Fruit fly (Drosophila melanogaster) whole organism, embryonic: ENCODE data around the gene CG4293.

Source experiments
- Asciz ChIP-seq: fragments of 200-800 bp; sonication (Bioruptor generic); optimal IDR thresholded peaks from 2 replicates; lab custom pipeline; 2017; ENCODE audit warnings: missing biosample characterization, mild to moderate bottlenecking, missing genetic modification characterization, missing genetic modification reagents
- CG12104 ChIP-seq: fragments of 200-800 bp; sonication (Bioruptor generic); optimal IDR thresholded peaks from 3 replicates; lab custom pipeline; 2016; ENCODE audit warnings: missing biosample characterization, missing genetic modification characterization
- CG1233 ChIP-seq: fragments of 200-800 bp; sonication (Bioruptor generic); optimal IDR thresholded peaks from 4 replicates; lab custom pipeline; 2018; ENCODE audit warnings: missing biosample characterization, mild to moderate bottlenecking, missing genetic modification characterization
- CG12744 ChIP-seq: fragments of 200-800 bp; sonication (Bioruptor generic); optimal IDR thresholded peaks from 2 replicates; lab custom pipeline; 2016; ENCODE audit warnings: missing biosample characterization, missing genetic modification characterization
- CG13894 ChIP-seq: fragments of 200-800 bp; sonication (Bioruptor generic); optimal IDR thresholded peaks from 3 replicates; lab custom pipeline; 2018; ENCODE audit warnings: missing biosample characterization, mild to moderate bottlenecking, missing genetic modification characterization, moderate library complexity
- CG1602 ChIP-seq: fragments of 200-800 bp; sonication (Bioruptor generic); optimal IDR thresholded peaks from 3 replicates; lab custom pipeline; 2016; ENCODE audit warnings: missing biosample characterization, missing genetic modification characterization
- CG17385 ChIP-seq: fragments of 200-800 bp; sonication (Bioruptor generic); optimal IDR thresholded peaks from 3 replicates; lab custom pipeline; 2018; ENCODE audit warnings: missing biosample characterization, mild to moderate bottlenecking, missing genetic modification characterization
- CG1832 ChIP-seq: fragments of 200-800 bp; sonication (Bioruptor generic); optimal IDR thresholded peaks from 2 replicates; lab custom pipeline; 2017; ENCODE audit warnings: missing biosample characterization, mild to moderate bottlenecking, missing genetic modification characterization, inconsistent platforms
- CG2120 ChIP-seq: fragments of 200-800 bp; sonication (Bioruptor generic); optimal IDR thresholded peaks from 3 replicates; lab custom pipeline; 2016; ENCODE audit warnings: missing biosample characterization, missing genetic modification characterization
- CG2889 ChIP-seq: fragments of 200-800 bp; sonication (Bioruptor generic); IDR thresholded peaks from 3 replicates; pipeline ENCODE4 v1.3.6; 2022; ENCODE audit warnings: missing biosample characterization, missing genetic modification characterization
- CG33213 ChIP-seq: fragments of 200-800 bp; sonication (Bioruptor generic); optimal IDR thresholded peaks from 3 replicates; lab custom pipeline; 2016; ENCODE audit warnings: missing biosample characterization, missing genetic modification characterization
- CG33557 ChIP-seq: fragments of 200-800 bp; sonication (Bioruptor generic); optimal IDR thresholded peaks from 2 replicates; lab custom pipeline; 2019; ENCODE audit warnings: missing biosample characterization, mild to moderate bottlenecking, missing genetic modification characterization, moderate library complexity
- CG6791 ChIP-seq: fragments of 200-800 bp; sonication (Bioruptor generic); IDR thresholded peaks from 3 replicates; pipeline ENCODE4 v1.3.6; 2022; ENCODE audit warnings: missing biosample characterization, missing genetic modification characterization; ENCODE audit not compliant: partially characterized antibody
- CG7357 ChIP-seq: fragments of 200-800 bp; sonication (Bioruptor generic); IDR thresholded peaks from 3 replicates; pipeline ENCODE4 v1.3.6; 2022; ENCODE audit warnings: missing biosample characterization, missing genetic modification characterization
- CG8478 ChIP-seq: fragments of >200 bp; optimal IDR thresholded peaks from 2 replicates; lab custom pipeline; 2018
- CkIIα-i1 ChIP-seq: fragments of 200-800 bp; sonication (Bioruptor generic); IDR thresholded peaks from 2 replicates; pipeline ENCODE4 v1.3.6; 2022; ENCODE audit warnings: missing biosample characterization, missing genetic modification characterization
- Dip3 ChIP-seq: fragments of 200-800 bp; sonication (Bioruptor generic); optimal IDR thresholded peaks from 3 replicates; lab custom pipeline; 2016; ENCODE audit warnings: missing biosample characterization, missing genetic modification characterization
- Doc2 ChIP-seq: fragments of 200-800 bp; sonication (Bioruptor generic); IDR thresholded peaks from 2 replicates; pipeline ENCODE4 v1.3.6; 2022; ENCODE audit warnings: missing biosample characterization, missing genetic modification characterization
- ERR ChIP-seq: fragments of 200-800 bp; sonication (Bioruptor generic); optimal IDR thresholded peaks from 2 replicates; lab custom pipeline; 2016; ENCODE audit warnings: missing biosample characterization, missing genetic modification characterization
- HmgZ ChIP-seq: fragments of 200-800 bp; sonication (Bioruptor generic); optimal IDR thresholded peaks from 2 replicates; lab custom pipeline; 2018; ENCODE audit warnings: missing biosample characterization, mild to moderate bottlenecking, missing genetic modification characterization
- Hmr ChIP-seq: fragments of 200-800 bp; sonication (Bioruptor generic); optimal IDR thresholded peaks from 3 replicates; lab custom pipeline; 2017; ENCODE audit warnings: mild to moderate bottlenecking, missing biosample characterization, missing genetic modification reagents, missing genetic modification characterization
- Hr3 ChIP-seq: fragments of 200-800 bp; sonication (Bioruptor generic); optimal IDR thresholded peaks from 3 replicates; lab custom pipeline; 2016; ENCODE audit warnings: missing biosample characterization, missing genetic modification characterization
- Kr ChIP-seq: fragments of 200-800 bp; sonication (Bioruptor generic); optimal IDR thresholded peaks from 2 replicates; lab custom pipeline; 2017; ENCODE audit warnings: missing biosample characterization, mild to moderate bottlenecking, missing genetic modification characterization
- Lpt ChIP-seq: fragments of >200 bp; optimal IDR thresholded peaks from 2 replicates; lab custom pipeline; 2018; ENCODE audit warnings: missing biosample characterization, missing genetic modification characterization
- Max ChIP-seq: fragments of 200-800 bp; sonication (Bioruptor generic); optimal IDR thresholded peaks from 2 replicates; lab custom pipeline; 2016; ENCODE audit warnings: missing biosample characterization, mild to moderate bottlenecking, missing genetic modification characterization
- Optix ChIP-seq: fragments of 200-800 bp; sonication (Bioruptor generic); IDR thresholded peaks from 3 replicates; pipeline ENCODE4 v1.3.6; 2022; ENCODE audit warnings: missing biosample characterization, missing genetic modification characterization
- Poxn ChIP-seq: fragments of 200-800 bp; sonication (Bioruptor generic); IDR thresholded peaks from 2 replicates; pipeline ENCODE4 v1.3.6; 2022; ENCODE audit warnings: missing biosample characterization, missing genetic modification characterization
- Ravus ChIP-seq: fragments of 200-800 bp; sonication (Bioruptor generic); IDR thresholded peaks from 2 replicates; pipeline ENCODE4 v1.3.6; 2022; ENCODE audit warnings: missing biosample characterization, missing genetic modification characterization
- Xbp1 ChIP-seq: fragments of 200-800 bp; sonication (Bioruptor generic); optimal IDR thresholded peaks from 3 replicates; lab custom pipeline; 2016; ENCODE audit warnings: missing biosample characterization, mild to moderate bottlenecking, missing genetic modification characterization
- ac ChIP-seq: fragments of 200-800 bp; sonication (Bioruptor generic); optimal IDR thresholded peaks from 3 replicates; lab custom pipeline; 2017; ENCODE audit warnings: missing biosample characterization, mild to moderate bottlenecking, missing genetic modification characterization
- br ChIP-seq: fragments of >200 bp; optimal IDR thresholded peaks from 2 replicates; lab custom pipeline; 2017
- cas ChIP-seq: fragments of 200-800 bp; sonication (Bioruptor generic); IDR thresholded peaks from 2 replicates; pipeline ENCODE4 v1.3.6; 2022; ENCODE audit warnings: missing biosample characterization, missing genetic modification characterization
- caup ChIP-seq: fragments of 200-800 bp; sonication (Bioruptor generic); optimal IDR thresholded peaks from 3 replicates; lab custom pipeline; 2017; ENCODE audit warnings: missing biosample characterization, mild to moderate bottlenecking, missing genetic modification characterization, moderate library complexity; ENCODE audit not compliant: severe bottlenecking
- chinmo ChIP-seq: fragments of 200-800 bp; sonication (Bioruptor generic); IDR thresholded peaks from 4 replicates; pipeline ENCODE4 v1.3.6; 2022; ENCODE audit warnings: missing biosample characterization, missing genetic modification characterization; ENCODE audit not compliant: partially characterized antibody
- croc ChIP-seq: fragments of 200-800 bp; sonication (Bioruptor generic); conservative IDR thresholded peaks from 3 replicates; pipeline ENCODE4 v1.3.6; 2022; ENCODE audit warnings: missing biosample characterization, missing genetic modification characterization
- cwo ChIP-seq: fragments of 200-800 bp; sonication (Bioruptor generic); optimal IDR thresholded peaks from 3 replicates; lab custom pipeline; 2017; ENCODE audit warnings: missing biosample characterization, missing genetic modification characterization, mild to moderate bottlenecking, moderate library complexity, missing genetic modification reagents
- danr ChIP-seq: fragments of 200-800 bp; sonication (Bioruptor generic); IDR thresholded peaks from 2 replicates; pipeline ENCODE4 v1.3.6; 2022; ENCODE audit warnings: missing biosample characterization, missing genetic modification characterization
- gce ChIP-seq: fragments of 200-800 bp; sonication (Bioruptor generic); IDR thresholded peaks from 3 replicates; pipeline ENCODE4 v1.3.6; 2022; ENCODE audit warnings: missing biosample characterization, missing genetic modification characterization
- lola ChIP-seq, 3 experiments: fragments of >200 bp in 2 of 3; fragments of 200-800 bp in 1 of 3; sonication (Bioruptor generic) in 1 of 3; optimal IDR thresholded peaks; 2 replicates each; lab custom pipeline; 2017 to 2019; ENCODE audit warnings: missing biosample characterization in 3 of 3, missing genetic modification characterization in 3 of 3, mild to moderate bottlenecking in 1 of 3, moderate library complexity in 1 of 3
- nmo ChIP-seq: fragments of 200-800 bp; sonication (Bioruptor generic); optimal IDR thresholded peaks from 2 replicates; lab custom pipeline; 2018; ENCODE audit warnings: missing biosample characterization, mild to moderate bottlenecking, missing genetic modification characterization, moderate library complexity
- prd ChIP-seq, 3 experiments: fragments of >200 bp in 2 of 3; fragments of 200-800 bp in 1 of 3; sonication (Bioruptor generic) in 1 of 3; optimal IDR thresholded peaks in 2 of 3; IDR thresholded peaks in 1 of 3; 2 replicates in 2 of 3; 3 replicates in 1 of 3; pipeline versions ENCODE4 v1.3.6 to Lab custom; 2017 to 2022; ENCODE audit warnings: missing biosample characterization in 1 of 3, missing genetic modification characterization in 1 of 3
- rib ChIP-seq: fragments of 200-800 bp; sonication (Bioruptor generic); IDR thresholded peaks from 2 replicates; pipeline ENCODE4 v1.3.6; 2022; ENCODE audit warnings: missing biosample characterization, missing genetic modification characterization
- ro ChIP-seq: fragments of 200-800 bp; sonication (Bioruptor generic); IDR thresholded peaks from 2 replicates; pipeline ENCODE4 v1.3.6; 2022; ENCODE audit warnings: missing biosample characterization, missing genetic modification characterization
- sens ChIP-seq: fragments of 200-800 bp; sonication (Bioruptor generic); peaks from one replicate; lab custom pipeline; 2016; ENCODE audit warnings: missing biosample characterization, missing genetic modification characterization
- shn ChIP-seq: fragments of 200-800 bp; sonication (Bioruptor generic); optimal IDR thresholded peaks from 3 replicates; lab custom pipeline; 2016; ENCODE audit warnings: missing biosample characterization, missing genetic modification characterization
- sim ChIP-seq: fragments of 200-800 bp; sonication (Bioruptor generic); IDR thresholded peaks from 2 replicates; pipeline ENCODE4 v1.3.6; 2022; ENCODE audit warnings: missing biosample characterization, missing genetic modification characterization
- ssp ChIP-seq: fragments of 200-800 bp; sonication (Bioruptor generic); IDR thresholded peaks from 2 replicates; pipeline ENCODE4 v1.3.6; 2022; ENCODE audit warnings: missing biosample characterization, missing genetic modification characterization
- ttk ChIP-seq: fragments of 200-800 bp; sonication (Bioruptor generic); IDR thresholded peaks from 2 replicates; pipeline ENCODE4 v2.1.2; 2022; ENCODE audit warnings: missing biosample characterization, missing genetic modification characterization
- tx ChIP-seq: fragments of 200-800 bp; sonication (Bioruptor generic); optimal IDR thresholded peaks from 2 replicates; lab custom pipeline; 2016; ENCODE audit warnings: missing biosample characterization, missing genetic modification characterization
- yki ChIP-seq: fragments of >200 bp; optimal IDR thresholded peaks from 3 replicates; lab custom pipeline; 2018

Gene CG4293

DNA sequence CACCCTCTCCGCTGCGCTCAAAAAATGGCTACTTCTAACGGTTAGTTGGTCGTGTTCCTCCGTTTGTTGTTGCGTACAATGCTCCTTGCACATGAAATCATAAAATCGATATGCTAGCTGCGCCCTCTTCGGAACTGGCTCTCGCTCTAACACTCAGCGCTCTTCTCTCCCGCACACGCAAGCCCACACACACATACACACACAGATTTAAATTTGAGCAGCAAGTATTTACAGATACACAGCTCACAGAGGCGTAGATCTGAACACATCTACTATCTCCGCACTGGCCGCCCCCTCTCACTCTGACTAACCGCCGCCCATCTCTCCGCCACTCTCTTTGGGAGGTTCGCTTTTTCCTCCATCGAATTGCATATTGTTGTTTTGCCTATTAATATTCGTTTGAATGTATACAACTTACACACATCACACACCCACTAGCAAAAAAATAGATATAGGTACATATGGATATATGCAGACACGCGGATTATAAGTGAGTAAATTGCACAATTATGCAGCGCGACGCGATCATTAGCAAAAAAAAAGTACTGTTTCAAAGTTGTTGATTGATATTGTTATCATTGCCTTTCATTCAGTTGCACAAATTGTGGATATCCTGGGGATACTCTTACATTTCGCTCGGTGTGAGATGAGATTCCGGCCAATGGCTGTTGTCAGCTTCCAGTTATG lies 7.6 kb downstream of the CG4293 start (continued):
- peak; percentile 75 for TF ChIP-seq Optix
- TF ChIP-seq cwo (GFP tag; lab: Kevin White, UChicago): peak; percentile 72
- peak; percentile 50; the same call in 1 of the 2 replicates for TF ChIP-seq ssp (GFP tag; lab: Robert Waterston, UW)
- TF ChIP-seq CG7357 (GFP tag; lab: Robert Waterston, UW): no peak
- peak; percentile 96 for TF ChIP-seq CG2120 (GFP tag; lab: Kevin White, UChicago)
- no peak; the same call in 2 of the 3 replicates for TF ChIP-seq CG2889 (GFP tag; lab: Robert Waterston, UW)
- peak; percentile 67 for TF ChIP-seq Asciz (GFP tag; lab: Kevin White, UChicago)
- TF ChIP-seq prd (optimal IDR thresholded peaks at IDR 0.05; lab: Kevin White, UChicago): no peak
- peak; percentile 88 for TF ChIP-seq prd (GFP tag; IDR thresholded peaks at IDR 0.05; lab: Robert Waterston, UW)
- TF ChIP-seq CG17385 (GFP tag; lab: Kevin White, UChicago): peak; percentile 69
- peak; percentile 66; the same call in 1 of the 3 replicates for TF ChIP-seq gce
- TF ChIP-seq caup (GFP tag; lab: Kevin White, UChicago): peak; percentile 88
- TF ChIP-seq Ravus (GFP tag; lab: Robert Waterston, UW): peak; percentile 24; the same call in 1 of the 2 replicates
- peak; percentile 57 for TF ChIP-seq CG1832 (GFP tag; lab: Kevin White, UChicago)
- TF ChIP-seq CG12744 (GFP tag; lab: Kevin White, UChicago): peak; percentile 71
- TF ChIP-seq nmo (GFP tag; lab: Kevin White, UChicago): peak; percentile 40
- peak; percentile 65; the same call in 1 of the 2 replicates for TF ChIP-seq Doc2 (GFP tag; lab: Robert Waterston, UW)
- TF ChIP-seq croc: peak; percentile 35; the same call in 1 of the 3 replicates
- no peak for TF ChIP-seq Lpt (GFP tag; lab: Kevin White, UChicago)
- TF ChIP-seq sim: no peak
- peak; percentile 61 for TF ChIP-seq CG12104 (GFP tag; lab: Kevin White, UChicago)
- peak; percentile 84 for TF ChIP-seq cas (GFP tag; lab: Robert Waterston, UW)
- TF ChIP-seq Max (GFP tag; lab: Kevin White, UChicago): no peak
- TF ChIP-seq Dip3 (GFP tag; lab: Kevin White, UChicago): peak; percentile 75
- peak; percentile 6 for TF ChIP-seq CG8478 (lab: Kevin White, UChicago)
- peak; percentile 74 for TF ChIP-seq shn (GFP tag; lab: Kevin White, UChicago)
- peak; percentile 92 for TF ChIP-seq HmgZ (tag; lab: Kevin White, UChicago)
- TF ChIP-seq ro (GFP tag; lab: Robert Waterston, UW): no peak
- TF ChIP-seq CG33213 (GFP tag; lab: Kevin White, UChicago): peak; percentile 81
- peak; percentile 92 for TF ChIP-seq rib (GFP tag; lab: Robert Waterston, UW)
- peak; percentile 78 for TF ChIP-seq ERR (GFP tag; lab: Kevin White, UChicago)
- TF ChIP-seq lola (GFP tag; optimal IDR thresholded peaks at IDR 0.05; lab: Kevin White, UChicago): peak in 1 of 3 experiments; percentile 4
- TF ChIP-seq Xbp1 (GFP tag; lab: Kevin White, UChicago): peak; percentile 88
- TF ChIP-seq Hmr (GFP tag; lab: Kevin White, UChicago): peak; percentile 89
- 0 out of 2 replicates have a peak, but pooled peaks have one; percentile 30 for TF ChIP-seq danr (GFP tag; lab: Robert Waterston, UW)
- peak; percentile 91 for TF ChIP-seq sens
- TF ChIP-seq CG6791 (GFP tag; lab: Robert Waterston, UW): no peak
- TF ChIP-seq yki (lab: Kevin White, UChicago): no peak
- TF ChIP-seq ttk (GFP tag; lab: Robert Waterston, UW): peak; percentile 77
- TF ChIP-seq CG13894 (tag; lab: Kevin White, UChicago): peak; percentile 90
- no peak for TF ChIP-seq Poxn (GFP tag; lab: Robert Waterston, UW)
- peak; percentile 82 for TF ChIP-seq CG1233 (GFP tag; lab: Kevin White, UChicago)
- TF ChIP-seq chinmo (GFP tag; lab: Robert Waterston, UW): peak; percentile 86; the same call in 3 of the 4 replicates
- TF ChIP-seq CG33557 (GFP tag; lab: Kevin White, UChicago): peak; percentile 46
- TF ChIP-seq Kr (GFP tag; lab: Kevin White, UChicago): peak; percentile 10
- TF ChIP-seq tx: peak; percentile 81
- no peak for TF ChIP-seq CkIIα-i1
- TF ChIP-seq CG1602 (GFP tag; lab: Kevin White, UChicago): peak; percentile 52
- TF ChIP-seq br (lab: Kevin White, UChicago): no peak
- no peak for TF ChIP-seq ac
- TF ChIP-seq Hr3 (GFP tag; lab: Kevin White, UChicago): peak; percentile 65
